Fruit fly (Drosophila melanogaster) whole organism, embryonic: ENCODE data around the gene Duba.

Experiments used
- Atf3 ChIP-seq: fragments of 200-800 bp; sonication (Bioruptor generic); optimal IDR thresholded peaks from 3 replicates; lab custom pipeline; 2016; ENCODE audit warnings: missing biosample characterization, missing genetic modification characterization
- BEAF-32 ChIP-seq: fragments of 200-800 bp; sonication (Bioruptor generic); optimal IDR thresholded peaks from 3 replicates; lab custom pipeline; 2017; ENCODE audit warnings: missing biosample characterization, missing genetic modification characterization, mild to moderate bottlenecking, moderate library complexity, missing genetic modification reagents
- Bteb2 ChIP-seq: fragments of 200-800 bp; sonication (Bioruptor generic); optimal IDR thresholded peaks from 2 replicates; lab custom pipeline; 2016; ENCODE audit warnings: missing biosample characterization, missing genetic modification characterization
- CG13123 ChIP-seq: fragments of 200-800 bp; sonication (Bioruptor generic); optimal IDR thresholded peaks from 2 replicates; lab custom pipeline; 2016; ENCODE audit warnings: missing biosample characterization, missing genetic modification characterization
- CG13424 ChIP-seq: fragments of 200-800 bp; sonication (Bioruptor generic); optimal IDR thresholded peaks from 2 replicates; lab custom pipeline; 2019; ENCODE audit warnings: missing biosample characterization, mild to moderate bottlenecking, missing genetic modification characterization, moderate library complexity
- CG13775 ChIP-seq: fragments of 200-800 bp; sonication (Bioruptor generic); optimal IDR thresholded peaks from 3 replicates; lab custom pipeline; 2017; ENCODE audit warnings: missing biosample characterization, mild to moderate bottlenecking, missing genetic modification characterization
- CG2116 ChIP-seq: fragments of 200-800 bp; sonication (Bioruptor generic); optimal IDR thresholded peaks from 3 replicates; lab custom pipeline; 2018; ENCODE audit warnings: missing biosample characterization, mild to moderate bottlenecking, missing genetic modification characterization
- CG2712 ChIP-seq: fragments of 200-800 bp; optimal IDR thresholded peaks from 3 replicates; lab custom pipeline; 2019; ENCODE audit warnings: missing biosample characterization, mild to moderate bottlenecking, missing genetic modification characterization, moderate library complexity
- CG33557 ChIP-seq: fragments of 200-800 bp; sonication (Bioruptor generic); optimal IDR thresholded peaks from 2 replicates; lab custom pipeline; 2019; ENCODE audit warnings: missing biosample characterization, mild to moderate bottlenecking, missing genetic modification characterization, moderate library complexity
- CG34376 ChIP-seq: fragments of 200-800 bp; sonication (Bioruptor generic); optimal IDR thresholded peaks from 2 replicates; lab custom pipeline; 2018; ENCODE audit warnings: missing biosample characterization, mild to moderate bottlenecking, missing genetic modification characterization
- CG6813 ChIP-seq: fragments of 200-800 bp; sonication (Bioruptor generic); optimal IDR thresholded peaks from 2 replicates; lab custom pipeline; 2017; ENCODE audit warnings: missing biosample characterization, missing genetic modification characterization, mild to moderate bottlenecking, moderate library complexity, missing genetic modification reagents
- CG7786 ChIP-seq: fragments of 200-800 bp; sonication (Bioruptor generic); optimal IDR thresholded peaks from 2 replicates; lab custom pipeline; 2016; ENCODE audit warnings: missing biosample characterization, missing genetic modification characterization
- CG7928 ChIP-seq: fragments of 200-800 bp; sonication (Bioruptor generic); optimal IDR thresholded peaks from 2 replicates; lab custom pipeline; 2017; ENCODE audit warnings: missing biosample characterization, mild to moderate bottlenecking, missing genetic modification characterization
- CG9609 ChIP-seq: fragments of 200-800 bp; sonication (Bioruptor generic); optimal IDR thresholded peaks from 3 replicates; lab custom pipeline; 2016; ENCODE audit warnings: missing biosample characterization, missing genetic modification characterization
- Camta ChIP-seq: fragments of 200-800 bp; sonication (Bioruptor generic); optimal IDR thresholded peaks from 2 replicates; lab custom pipeline; 2016; ENCODE audit warnings: missing biosample characterization, missing genetic modification characterization
- CoRest ChIP-seq: fragments of 200-800 bp; sonication (Bioruptor generic); optimal IDR thresholded peaks from 3 replicates; lab custom pipeline; 2018; ENCODE audit warnings: missing biosample characterization, mild to moderate bottlenecking, missing genetic modification characterization, moderate library complexity
- D19A ChIP-seq: fragments of 200-800 bp; optimal IDR thresholded peaks from 3 replicates; lab custom pipeline; 2019; ENCODE audit warnings: missing biosample characterization, mild to moderate bottlenecking, missing genetic modification characterization, moderate library complexity
- Drgx ChIP-seq: fragments of 200-800 bp; sonication (Bioruptor generic); IDR thresholded peaks from 2 replicates; pipeline ENCODE4 v1.3.6; 2022; ENCODE audit warnings: missing biosample characterization, missing genetic modification characterization
- E2f2 ChIP-seq: fragments of 200-800 bp; sonication (Bioruptor generic); IDR thresholded peaks from 2 replicates; pipeline ENCODE4 v1.3.6; 2022; ENCODE audit warnings: missing biosample characterization, missing genetic modification characterization
- Elba2 ChIP-seq: fragments of 200-800 bp; sonication (Bioruptor generic); optimal IDR thresholded peaks from 3 replicates; lab custom pipeline; 2016; ENCODE audit warnings: missing biosample characterization, missing genetic modification characterization
- H2.0 ChIP-seq: fragments of 200-800 bp; sonication (Bioruptor generic); IDR thresholded peaks from 2 replicates; pipeline ENCODE4 v1.3.6; 2022; ENCODE audit warnings: missing biosample characterization, missing genetic modification characterization
- Hmx ChIP-seq: fragments of 200-800 bp; sonication (Bioruptor generic); optimal IDR thresholded peaks from 2 replicates; lab custom pipeline; 2016; ENCODE audit warnings: missing biosample characterization, missing genetic modification characterization
- Hr3 ChIP-seq: fragments of 200-800 bp; sonication (Bioruptor generic); optimal IDR thresholded peaks from 3 replicates; lab custom pipeline; 2016; ENCODE audit warnings: missing biosample characterization, missing genetic modification characterization
- Kr ChIP-seq: fragments of 200-800 bp; sonication (Bioruptor generic); optimal IDR thresholded peaks from 2 replicates; lab custom pipeline; 2017; ENCODE audit warnings: missing biosample characterization, mild to moderate bottlenecking, missing genetic modification characterization
- Lhr ChIP-seq: fragments of 200-800 bp; sonication (Bioruptor generic); optimal IDR thresholded peaks from 3 replicates; lab custom pipeline; 2017; ENCODE audit warnings: mild to moderate bottlenecking, missing biosample characterization, missing genetic modification reagents, missing genetic modification characterization
- Meics ChIP-seq: fragments of 200-800 bp; sonication (Bioruptor generic); optimal IDR thresholded peaks from 2 replicates; lab custom pipeline; 2017; ENCODE audit warnings: missing biosample characterization, mild to moderate bottlenecking, missing genetic modification characterization
- Mes4 ChIP-seq: fragments of 200-800 bp; sonication (Bioruptor generic); optimal IDR thresholded peaks from 2 replicates; lab custom pipeline; 2016; ENCODE audit warnings: missing biosample characterization, missing genetic modification characterization
- Taf1 ChIP-seq: fragments of 200-800 bp; sonication (Bioruptor generic); IDR thresholded peaks from 2 replicates; pipeline ENCODE4 v1.3.6; 2022; ENCODE audit warnings: missing biosample characterization, missing genetic modification characterization
- YL-1 ChIP-seq: fragments of 200-800 bp; sonication (Bioruptor generic); optimal IDR thresholded peaks from 3 replicates; lab custom pipeline; 2017; ENCODE audit warnings: missing biosample characterization, mild to moderate bottlenecking, missing genetic modification characterization
- al ChIP-seq: fragments of 200-800 bp; sonication (Bioruptor generic); IDR thresholded peaks from 2 replicates; pipeline ENCODE4 v1.3.6; 2022; ENCODE audit warnings: missing biosample characterization, missing genetic modification characterization
- ap ChIP-seq: fragments of 200-800 bp; sonication (Bioruptor generic); IDR thresholded peaks from 2 replicates; pipeline ENCODE4 v1.3.6; 2022; ENCODE audit warnings: missing biosample characterization, missing genetic modification characterization
- ara ChIP-seq: fragments of 200-800 bp; sonication (Bioruptor generic); IDR thresholded peaks from 2 replicates; pipeline ENCODE4 v1.3.6; 2022; ENCODE audit warnings: missing biosample characterization, missing genetic modification characterization
- ash1 ChIP-seq: fragments of 200-800 bp; sonication (Bioruptor generic); optimal IDR thresholded peaks from 2 replicates; lab custom pipeline; 2018; ENCODE audit warnings: missing biosample characterization, mild to moderate bottlenecking, missing genetic modification characterization
- bab2 ChIP-seq: fragments of 200-800 bp; sonication (Bioruptor generic); optimal IDR thresholded peaks from 2 replicates; lab custom pipeline; 2016; ENCODE audit warnings: missing biosample characterization, missing genetic modification characterization
- bcd ChIP-seq: fragments of 200-800 bp; sonication (Bioruptor generic); optimal IDR thresholded peaks from 2 replicates; lab custom pipeline; 2017; ENCODE audit warnings: missing biosample characterization, mild to moderate bottlenecking, missing genetic modification characterization
- bigmax ChIP-seq: fragments of 200-800 bp; sonication (Bioruptor generic); optimal IDR thresholded peaks from 2 replicates; lab custom pipeline; 2018; ENCODE audit warnings: missing biosample characterization, mild to moderate bottlenecking, missing genetic modification characterization
- disco-r ChIP-seq: fragments of 200-800 bp; sonication (Bioruptor generic); optimal IDR thresholded peaks from 2 replicates; lab custom pipeline; 2016; ENCODE audit warnings: missing biosample characterization, missing genetic modification characterization
- fd96Cb ChIP-seq: fragments of 200-800 bp; sonication (Bioruptor generic); optimal IDR thresholded peaks from 2 replicates; lab custom pipeline; 2018; ENCODE audit warnings: missing biosample characterization, mild to moderate bottlenecking, missing genetic modification characterization, moderate library complexity
- fru ChIP-seq: fragments of >200 bp; optimal IDR thresholded peaks from 2 replicates; lab custom pipeline; 2017
- gem ChIP-seq: fragments of 200-800 bp; sonication (Bioruptor generic); optimal IDR thresholded peaks from 2 replicates; lab custom pipeline; 2019; ENCODE audit warnings: missing biosample characterization, mild to moderate bottlenecking, missing genetic modification characterization, moderate library complexity
- hth ChIP-seq: fragments of >200 bp; optimal IDR thresholded peaks from 2 replicates; lab custom pipeline; 2017; ENCODE audit warnings: inconsistent platforms
- klu ChIP-seq: fragments of 200-800 bp; sonication (Bioruptor generic); IDR thresholded peaks from 2 replicates; pipeline ENCODE4 v1.3.6; 2022; ENCODE audit warnings: missing biosample characterization, missing genetic modification characterization
- lola ChIP-seq, 3 experiments: fragments of >200 bp in 2 of 3; fragments of 200-800 bp in 1 of 3; sonication (Bioruptor generic) in 1 of 3; optimal IDR thresholded peaks; 2 replicates each; lab custom pipeline; 2017 to 2019; ENCODE audit warnings: missing biosample characterization in 3 of 3, missing genetic modification characterization in 3 of 3, mild to moderate bottlenecking in 1 of 3, moderate library complexity in 1 of 3
- pan ChIP-seq, 4 experiments: fragments of >200 bp in 3 of 4; fragments of 200-800 bp in 1 of 4; sonication (Bioruptor generic) in 1 of 4; optimal IDR thresholded peaks in 3 of 4; IDR thresholded peaks in 1 of 4; 2 replicates each; pipeline versions ENCODE4 v1.3.6 to Lab custom; 2017 to 2022; ENCODE audit warnings: missing biosample characterization in 2 of 4, missing genetic modification characterization in 2 of 4, mixed read lengths in 1 of 4
- pzg ChIP-seq: fragments of 200-800 bp; sonication (Bioruptor generic); optimal IDR thresholded peaks from 3 replicates; lab custom pipeline; 2018; ENCODE audit warnings: missing biosample characterization, mild to moderate bottlenecking, missing genetic modification characterization, moderate library complexity
- sima ChIP-seq: fragments of 200-800 bp; sonication (Bioruptor generic); optimal IDR thresholded peaks from 2 replicates; lab custom pipeline; 2016; ENCODE audit warnings: missing biosample characterization, missing genetic modification characterization
- so ChIP-seq: fragments of 200-800 bp; sonication (Bioruptor generic); IDR thresholded peaks from 3 replicates; pipeline ENCODE4 v1.3.6; 2022; ENCODE audit warnings: missing biosample characterization, missing genetic modification characterization
- sob ChIP-seq: fragments of 200-800 bp; sonication (Bioruptor generic); IDR thresholded peaks from 2 replicates; pipeline ENCODE4 v1.3.6; 2022; ENCODE audit warnings: missing biosample characterization, missing genetic modification characterization
- trh ChIP-seq: fragments of 200-800 bp; sonication (Bioruptor generic); optimal IDR thresholded peaks from 2 replicates; lab custom pipeline; 2016; ENCODE audit warnings: missing biosample characterization, missing genetic modification characterization
- tx ChIP-seq: fragments of 200-800 bp; sonication (Bioruptor generic); optimal IDR thresholded peaks from 2 replicates; lab custom pipeline; 2016; ENCODE audit warnings: missing biosample characterization, missing genetic modification characterization
- wek ChIP-seq: fragments of 200-800 bp; sonication (Bioruptor generic); optimal IDR thresholded peaks from 3 replicates; lab custom pipeline; 2018; ENCODE audit warnings: missing biosample characterization, mild to moderate bottlenecking, missing genetic modification characterization, moderate library complexity

Duba gene

DNA sequence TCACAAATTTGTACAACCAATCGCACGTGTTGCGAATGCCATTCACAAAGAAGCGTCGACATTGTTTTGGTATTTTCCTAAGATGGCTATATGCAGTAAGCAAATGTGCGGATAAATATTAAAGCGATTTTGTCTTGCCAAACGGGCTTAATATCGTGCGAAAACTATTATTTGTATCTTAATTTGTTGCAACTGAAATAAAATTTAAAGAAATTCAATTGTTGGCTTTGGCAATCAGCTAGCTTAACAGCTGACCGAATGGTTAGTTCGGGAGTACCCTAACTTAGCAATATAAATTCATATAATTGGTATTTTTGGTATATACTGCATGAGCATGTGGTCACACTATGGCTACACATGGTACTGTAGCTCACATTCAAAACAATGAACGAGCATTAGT is 39.1 kb upstream of the Duba start, which contains the start of the genes RIOK1 and Polr3H (continued):
- TF ChIP-seq Atf3 (GFP tag; lab: Kevin White, UChicago): peak; percentile 47
- TF ChIP-seq CG13123: peak; percentile 65
- peak; percentile 29 for TF ChIP-seq trh (GFP tag; lab: Kevin White, UChicago)
- no peak for TF ChIP-seq sima (GFP tag; lab: Kevin White, UChicago)
- TF ChIP-seq BEAF-32 (GFP tag; lab: Kevin White, UChicago): peak; percentile 50
- peak; percentile 20 for TF ChIP-seq bab2
- TF ChIP-seq bcd: peak; percentile 55
- TF ChIP-seq Camta (GFP tag; lab: Kevin White, UChicago): peak; percentile 75
- no peak for TF ChIP-seq ash1
- peak; percentile 66 for TF ChIP-seq Hmx (GFP tag; lab: Kevin White, UChicago)
- TF ChIP-seq fd96Cb (tag; lab: Kevin White, UChicago): peak; percentile 35
- no peak for TF ChIP-seq CoRest
- no peak for TF ChIP-seq CG7928 (GFP tag; lab: Kevin White, UChicago)
- TF ChIP-seq CG33557 (GFP tag; lab: Kevin White, UChicago): peak; percentile 23
- TF ChIP-seq CG7786 (GFP tag; lab: Kevin White, UChicago): peak; percentile 75
- TF ChIP-seq fru (lab: Kevin White, UChicago): no peak
- TF ChIP-seq sob (GFP tag; lab: Robert Waterston, UW): peak; percentile 28; the same call in 1 of the 2 replicates
- peak; percentile 68 for TF ChIP-seq al (GFP tag; lab: Robert Waterston, UW)
- peak; percentile 63 for TF ChIP-seq Hr3
- peak; percentile 94 for TF ChIP-seq wek (GFP tag; lab: Kevin White, UChicago)
- peak; percentile 27 for TF ChIP-seq disco-r (GFP tag; lab: Kevin White, UChicago)
- TF ChIP-seq ara (GFP tag; lab: Robert Waterston, UW): peak; percentile 21; the same call in 1 of the 2 replicates
- TF ChIP-seq Drgx: peak; percentile 46; the same call in 1 of the 2 replicates
- peak; percentile 82 for TF ChIP-seq CG13775 (GFP tag; lab: Kevin White, UChicago)
- 0 out of 2 replicates have a peak, but pooled peaks have one; percentile 28 for TF ChIP-seq klu (GFP tag; lab: Robert Waterston, UW)
- peak; percentile 63 for TF ChIP-seq Lhr
- no peak for TF ChIP-seq D19A (tag; lab: Kevin White, UChicago)
- TF ChIP-seq hth (lab: Kevin White, UChicago): no peak
- TF ChIP-seq pan (optimal IDR thresholded peaks at IDR 0.05; lab: Kevin White, UChicago): no peak
- TF ChIP-seq pan (GFP tag; optimal IDR thresholded peaks at IDR 0.05 in 1 of 2, IDR thresholded peaks at IDR 0.05 in 1 of 2): peak in 1 of 2 experiments; percentile 68
- no peak for TF ChIP-seq Kr (GFP tag; lab: Kevin White, UChicago)
- peak; percentile 75 for TF ChIP-seq pzg (GFP tag; lab: Kevin White, UChicago)
- peak; percentile 30 for TF ChIP-seq Elba2
- peak; percentile 58 for TF ChIP-seq Mes4 (GFP tag; lab: Kevin White, UChicago)
- TF ChIP-seq CG2712: no peak
- peak; percentile 42; the same call in 1 of the 2 replicates for TF ChIP-seq ap (GFP tag; lab: Robert Waterston, UW)
- no peak for TF ChIP-seq so (GFP tag; lab: Robert Waterston, UW)
- TF ChIP-seq H2.0 (GFP tag; lab: Robert Waterston, UW): peak; percentile 74
- TF ChIP-seq CG13424 (tag; lab: Kevin White, UChicago): peak; percentile 69
- peak; percentile 76 for TF ChIP-seq CG9609 (GFP tag; lab: Kevin White, UChicago)
- TF ChIP-seq tx (GFP tag; lab: Kevin White, UChicago): peak; percentile 75
- TF ChIP-seq Bteb2: peak; percentile 73
- peak in 1 of 3 experiments; percentile 65 for TF ChIP-seq lola (GFP tag; optimal IDR thresholded peaks at IDR 0.05; lab: Kevin White, UChicago)
- no peak for TF ChIP-seq CG34376
- peak; percentile 1 for TF ChIP-seq bigmax (GFP tag; lab: Kevin White, UChicago)
- peak; percentile 81 for TF ChIP-seq YL-1 (GFP tag; lab: Kevin White, UChicago)
- TF ChIP-seq Meics (GFP tag; lab: Kevin White, UChicago): peak; percentile 64
- no peak for TF ChIP-seq gem (tag; lab: Kevin White, UChicago)
- TF ChIP-seq Taf1 (GFP tag; lab: Robert Waterston, UW): no peak
- peak; percentile 67 for TF ChIP-seq E2f2 (GFP tag; lab: Robert Waterston, UW)
- no peak for TF ChIP-seq CG6813 (GFP tag; lab: Kevin White, UChicago)
- peak; percentile 53 for TF ChIP-seq CG2116 (GFP tag; lab: Kevin White, UChicago)
